Fruit fly (Drosophila melanogaster) whole organism, prepupa: ENCODE data around the gene CG9588.

Experiments
- CG10631 ChIP-seq: fragments of 200-800 bp; sonication (Bioruptor generic); optimal IDR thresholded peaks from 2 replicates; lab custom pipeline; 2016; ENCODE audit warnings: missing biosample characterization, missing genetic modification characterization
- CG11902 ChIP-seq: fragments of 200-800 bp; sonication (Bioruptor generic); optimal IDR thresholded peaks from 3 replicates; lab custom pipeline; 2016; ENCODE audit warnings: missing biosample characterization, missing genetic modification characterization
- CG15336 ChIP-seq: fragments of 200-800 bp; sonication (Bioruptor generic); IDR thresholded peaks from 2 replicates; pipeline ENCODE4 v1.3.6; 2022; ENCODE audit warnings: missing biosample characterization, missing genetic modification characterization
- CG1621 ChIP-seq: fragments of 200-800 bp; sonication (Bioruptor generic); optimal IDR thresholded peaks from 3 replicates; lab custom pipeline; 2018; ENCODE audit warnings: missing biosample characterization, mild to moderate bottlenecking, missing genetic modification characterization
- CG3032 ChIP-seq: fragments of 200-800 bp; optimal IDR thresholded peaks from 2 replicates; lab custom pipeline; 2019; ENCODE audit warnings: missing biosample characterization, mild to moderate bottlenecking, missing genetic modification characterization, moderate library complexity
- CG31627 ChIP-seq: fragments of 200-800 bp; sonication (Bioruptor generic); optimal IDR thresholded peaks from 3 replicates; lab custom pipeline; 2016; ENCODE audit warnings: missing biosample characterization, missing genetic modification characterization
- CG32006 ChIP-seq: fragments of 200-800 bp; sonication (Bioruptor generic); optimal IDR thresholded peaks from 3 replicates; lab custom pipeline; 2017; ENCODE audit warnings: missing biosample characterization, mild to moderate bottlenecking, missing genetic modification characterization
- CG34406 ChIP-seq: fragments of 200-800 bp; sonication (Bioruptor generic); optimal IDR thresholded peaks from 3 replicates; lab custom pipeline; 2016; ENCODE audit warnings: missing biosample characterization, missing genetic modification characterization
- CG4318 ChIP-seq: fragments of 200-800 bp; sonication (Bioruptor generic); optimal IDR thresholded peaks from 3 replicates; lab custom pipeline; 2017; ENCODE audit warnings: missing biosample characterization, mild to moderate bottlenecking, missing genetic modification characterization
- CG6163 ChIP-seq: fragments of 200-800 bp; sonication (Bioruptor generic); IDR thresholded peaks from 3 replicates; pipeline ENCODE4 v1.3.6; 2022; ENCODE audit warnings: missing biosample characterization, missing genetic modification characterization
- CG6276 ChIP-seq: fragments of 200-800 bp; sonication (Bioruptor generic); optimal IDR thresholded peaks from 2 replicates; lab custom pipeline; 2017; ENCODE audit warnings: missing biosample characterization, mild to moderate bottlenecking, missing genetic modification characterization
- CG6808 ChIP-seq: fragments of 200-800 bp; sonication (Bioruptor generic); optimal IDR thresholded peaks from 3 replicates; lab custom pipeline; 2017; ENCODE audit warnings: missing biosample characterization, missing genetic modification characterization, mild to moderate bottlenecking, moderate library complexity, missing genetic modification reagents
- CG6854 ChIP-seq: fragments of 200-800 bp; sonication (Bioruptor generic); optimal IDR thresholded peaks from 2 replicates; lab custom pipeline; 2017; ENCODE audit warnings: missing biosample characterization, mild to moderate bottlenecking, missing genetic modification characterization
- CG8319 ChIP-seq: fragments of 200-800 bp; sonication (Bioruptor generic); optimal IDR thresholded peaks from 3 replicates; lab custom pipeline; 2016; ENCODE audit warnings: missing biosample characterization, missing genetic modification characterization
- CG8632 ChIP-seq: fragments of 200-800 bp; sonication (Bioruptor generic); optimal IDR thresholded peaks from 3 replicates; lab custom pipeline; 2016; ENCODE audit warnings: missing biosample characterization, missing genetic modification characterization
- Eip75B ChIP-seq: fragments of 200-800 bp; sonication (Bioruptor generic); optimal IDR thresholded peaks from 3 replicates; lab custom pipeline; 2016; ENCODE audit warnings: missing biosample characterization, missing genetic modification characterization
- Eip78C ChIP-seq: fragments of 200-800 bp; sonication (Bioruptor generic); peaks from one replicate; lab custom pipeline; 2016; ENCODE audit warnings: missing biosample characterization, missing genetic modification characterization
- Eip93F ChIP-seq: fragments of 200-800 bp; sonication (Bioruptor generic); optimal IDR thresholded peaks from 2 replicates; lab custom pipeline; 2016; ENCODE audit warnings: missing biosample characterization, mild to moderate bottlenecking, missing genetic modification characterization
- Ets96B ChIP-seq: fragments of 200-800 bp; optimal IDR thresholded peaks from 2 replicates; lab custom pipeline; 2019; ENCODE audit warnings: missing biosample characterization, mild to moderate bottlenecking, missing genetic modification characterization, moderate library complexity
- Gug ChIP-seq: fragments of 200-800 bp; sonication (Bioruptor generic); IDR thresholded peaks from 2 replicates; pipeline ENCODE4 v1.3.6; 2022; ENCODE audit warnings: missing biosample characterization, missing genetic modification characterization
- Hr38 ChIP-seq: sonication (Bioruptor generic); optimal IDR thresholded peaks from 2 replicates; lab custom pipeline; 2016; ENCODE audit warnings: missing biosample characterization, missing genetic modification characterization
- Hr39 ChIP-seq: fragments of 200-800 bp; sonication (Bioruptor generic); optimal IDR thresholded peaks from 2 replicates; lab custom pipeline; 2016; ENCODE audit warnings: missing biosample characterization, missing genetic modification characterization
- Lpt ChIP-seq: fragments of 200-800 bp; sonication (Bioruptor generic); optimal IDR thresholded peaks from 3 replicates; lab custom pipeline; 2016; ENCODE audit warnings: missing biosample characterization, missing genetic modification characterization
- Smox ChIP-seq: fragments of 200-800 bp; sonication (Bioruptor generic); optimal IDR thresholded peaks from 3 replicates; lab custom pipeline; 2016; ENCODE audit warnings: missing biosample characterization, missing genetic modification characterization
- Sox102F ChIP-seq: fragments of 200-800 bp; sonication (Bioruptor generic); optimal IDR thresholded peaks from 2 replicates; lab custom pipeline; 2016; ENCODE audit warnings: missing biosample characterization, mild to moderate bottlenecking, missing genetic modification characterization
- Sox14 ChIP-seq: fragments of 200-800 bp; sonication (Bioruptor generic); optimal IDR thresholded peaks from 3 replicates; lab custom pipeline; 2016; ENCODE audit warnings: missing biosample characterization, missing genetic modification characterization
- Sox15 ChIP-seq: fragments of 200-800 bp; sonication (Bioruptor generic); optimal IDR thresholded peaks from 3 replicates; lab custom pipeline; 2016; ENCODE audit warnings: missing biosample characterization, missing genetic modification characterization
- achi ChIP-seq: fragments of 200-800 bp; sonication (Bioruptor generic); optimal IDR thresholded peaks from 3 replicates; lab custom pipeline; 2016; ENCODE audit warnings: missing biosample characterization, missing genetic modification characterization
- acj6 ChIP-seq: fragments of 200-800 bp; sonication (Bioruptor generic); optimal IDR thresholded peaks from 3 replicates; lab custom pipeline; 2016; ENCODE audit warnings: missing biosample characterization, missing genetic modification characterization
- cyc ChIP-seq: fragments of 200-800 bp; sonication (Bioruptor generic); optimal IDR thresholded peaks from 3 replicates; lab custom pipeline; 2016; ENCODE audit warnings: missing biosample characterization, missing genetic modification characterization
- dac ChIP-seq: fragments of 200-800 bp; sonication (Bioruptor generic); optimal IDR thresholded peaks from 2 replicates; lab custom pipeline; 2017; ENCODE audit warnings: missing biosample characterization, mild to moderate bottlenecking, missing genetic modification characterization
- dsx ChIP-seq: fragments of 200-800 bp; optimal IDR thresholded peaks from 3 replicates; lab custom pipeline; 2019; ENCODE audit warnings: missing biosample characterization, mild to moderate bottlenecking, missing genetic modification characterization, moderate library complexity; ENCODE audit not compliant: poor library complexity, severe bottlenecking
- esn ChIP-seq: fragments of 200-800 bp; sonication (Bioruptor generic); optimal IDR thresholded peaks from 2 replicates; lab custom pipeline; 2016; ENCODE audit warnings: missing biosample characterization, mild to moderate bottlenecking, missing genetic modification characterization, moderate library complexity
- fd85E ChIP-seq: fragments of 200-800 bp; sonication (Bioruptor generic); optimal IDR thresholded peaks from 3 replicates; lab custom pipeline; 2016; ENCODE audit warnings: missing biosample characterization, missing genetic modification characterization
- fkh ChIP-seq: fragments of 200-800 bp; sonication (Bioruptor generic); optimal IDR thresholded peaks from 3 replicates; lab custom pipeline; 2017; ENCODE audit warnings: missing biosample characterization, mild to moderate bottlenecking, missing genetic modification characterization, moderate library complexity
- lz ChIP-seq: fragments of 200-800 bp; sonication (Bioruptor generic); optimal IDR thresholded peaks from 3 replicates; lab custom pipeline; 2016; ENCODE audit warnings: missing biosample characterization, missing genetic modification characterization
- net ChIP-seq: fragments of 200-800 bp; sonication (Bioruptor generic); optimal IDR thresholded peaks from 3 replicates; lab custom pipeline; 2016; ENCODE audit warnings: missing biosample characterization, missing genetic modification characterization
- pdm3 ChIP-seq: fragments of 200-800 bp; sonication (Bioruptor generic); optimal IDR thresholded peaks from 3 replicates; lab custom pipeline; 2016; ENCODE audit warnings: missing biosample characterization, missing genetic modification characterization
- salr ChIP-seq, 2 experiments: fragments of 200-800 bp; sonication (Bioruptor generic); optimal IDR thresholded peaks; 3 replicates each; lab custom pipeline; 2016 to 2018; ENCODE audit warnings: missing biosample characterization in 2 of 2, missing genetic modification characterization in 2 of 2, mild to moderate bottlenecking in 1 of 2
- spab ChIP-seq: fragments of 200-800 bp; sonication (Bioruptor generic); optimal IDR thresholded peaks from 2 replicates; lab custom pipeline; 2017; ENCODE audit warnings: missing biosample characterization, mild to moderate bottlenecking, missing genetic modification characterization, missing genetic modification reagents
- ss ChIP-seq, 2 experiments: fragments of 200-800 bp; sonication (Bioruptor generic); optimal IDR thresholded peaks; 2 replicates in 1 of 2; 3 replicates in 1 of 2; lab custom pipeline; 2017 to 2018; ENCODE audit warnings: mild to moderate bottlenecking in 2 of 2, missing biosample characterization in 2 of 2, missing genetic modification characterization in 2 of 2, moderate library complexity in 1 of 2
- svp ChIP-seq: fragments of 200-800 bp; sonication (Bioruptor generic); peaks from one replicate; lab custom pipeline; 2016; ENCODE audit warnings: missing biosample characterization, missing genetic modification characterization
- topi ChIP-seq: fragments of 200-800 bp; sonication (Bioruptor generic); optimal IDR thresholded peaks from 3 replicates; lab custom pipeline; 2016; ENCODE audit warnings: missing biosample characterization, missing genetic modification characterization
- vri ChIP-seq: fragments of 200-800 bp; sonication (Bioruptor generic); optimal IDR thresholded peaks from 3 replicates; lab custom pipeline; 2016; ENCODE audit warnings: missing biosample characterization, mild to moderate bottlenecking, missing genetic modification characterization

The CG9588 gene

DNA sequence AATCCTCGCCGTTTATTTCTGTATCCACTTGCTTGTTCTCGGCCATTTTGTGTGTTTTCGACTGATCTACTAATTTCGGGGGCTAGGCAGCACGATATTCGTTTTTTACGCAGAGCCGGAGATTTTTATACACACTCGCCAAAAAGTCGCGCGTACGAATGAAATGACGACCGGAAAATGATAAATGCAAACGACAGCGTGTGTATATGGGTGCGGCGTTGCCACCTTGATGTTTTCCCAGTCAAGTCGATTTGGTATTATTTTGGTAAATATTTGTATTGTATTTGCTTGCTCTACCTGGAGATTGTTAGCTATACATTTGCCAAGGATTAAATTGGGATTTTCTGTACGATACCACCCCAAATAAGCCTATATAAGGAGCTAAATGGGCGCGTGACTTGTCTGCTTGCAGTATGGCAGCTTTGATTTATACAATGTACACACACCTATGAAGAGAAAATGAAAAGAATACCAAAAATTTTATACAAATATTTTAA, 30.6 kb downstream of the CG9588 start, which contains the start of gene sqd (continued):
- no peak for TF ChIP-seq CG4318
- peak; percentile 81 for TF ChIP-seq fkh (GFP tag; lab: Kevin White, UChicago)
- TF ChIP-seq CG34406: peak; percentile 27
- peak; percentile 13 for TF ChIP-seq CG32006 (GFP tag; lab: Kevin White, UChicago)
- peak; percentile 67 for TF ChIP-seq Sox102F (GFP tag; lab: Kevin White, UChicago)
- TF ChIP-seq CG15336 (GFP tag; lab: Robert Waterston, UW): peak; percentile 25; the same call in 1 of the 2 replicates
- no peak for TF ChIP-seq Eip93F (GFP tag; lab: Kevin White, UChicago)
- TF ChIP-seq esn (GFP tag; lab: Kevin White, UChicago): peak; percentile 53
- peak; percentile 56 for TF ChIP-seq Sox14 (GFP tag; lab: Kevin White, UChicago)
- peak; percentile 57; the same call in 2 of the 3 replicates for TF ChIP-seq CG6163
- TF ChIP-seq cyc: peak; percentile 54
- peak; percentile 53 for TF ChIP-seq Smox (GFP tag; lab: Kevin White, UChicago)
- TF ChIP-seq svp (GFP tag; lab: Kevin White, UChicago): no peak
- TF ChIP-seq Hr39 (GFP tag; lab: Kevin White, UChicago): peak; percentile 64
- TF ChIP-seq ss (GFP tag; optimal IDR thresholded peaks at IDR 0.05; lab: Kevin White, UChicago): peak; percentile 28 to 67
- TF ChIP-seq dsx (GFP tag; lab: Kevin White, UChicago): peak; percentile 68
- peak; percentile 63 for TF ChIP-seq lz (GFP tag; lab: Kevin White, UChicago)
- TF ChIP-seq CG1621: peak; percentile 54
- peak; percentile 24 for TF ChIP-seq net
- no peak for TF ChIP-seq CG8632 (GFP tag; lab: Kevin White, UChicago)
- no peak for TF ChIP-seq Gug
- no peak for TF ChIP-seq fd85E (GFP tag; lab: Kevin White, UChicago)
- TF ChIP-seq Eip78C: peak; percentile 88
- TF ChIP-seq CG6808 (GFP tag; lab: Kevin White, UChicago): peak; percentile 35

DNA sequence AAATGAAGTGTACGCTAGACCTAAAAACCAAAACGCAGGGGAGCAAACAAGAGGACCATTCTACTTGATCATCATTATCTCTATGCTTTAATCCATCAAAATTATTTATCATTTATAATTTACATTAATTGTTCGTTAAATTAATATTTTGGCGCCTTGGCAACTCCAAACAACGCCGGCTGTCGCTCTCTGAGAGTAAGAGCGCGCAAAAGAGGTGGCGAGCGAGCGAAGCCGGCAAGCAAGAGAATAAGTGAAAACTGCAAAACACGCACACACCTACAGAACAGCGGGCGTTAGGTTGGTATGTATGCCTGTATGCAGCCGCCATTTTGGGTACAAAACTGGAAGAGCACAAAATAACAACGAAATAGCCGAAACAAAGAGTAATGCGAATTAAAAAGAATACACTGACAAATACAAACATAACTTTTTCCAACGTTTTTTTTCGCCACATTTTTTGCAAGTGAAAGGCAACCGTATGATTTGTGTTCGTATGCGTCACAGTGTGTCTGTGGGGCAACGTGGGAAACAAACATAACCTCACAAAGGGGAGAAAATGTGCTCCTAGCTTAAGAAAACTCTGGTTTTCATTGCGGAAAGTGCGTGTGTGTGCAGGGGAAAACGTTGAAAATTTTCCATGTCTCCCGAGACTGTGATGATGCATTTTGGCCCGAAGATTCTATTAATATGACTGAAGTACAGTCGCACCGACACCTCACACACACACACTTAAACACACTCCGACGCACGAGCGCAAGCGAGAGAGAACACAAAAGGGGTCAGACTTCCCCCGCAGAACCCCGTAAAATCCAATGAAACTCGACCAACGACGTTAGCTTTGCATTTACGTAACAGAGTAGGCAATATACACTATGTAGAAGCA, 31.5 kb downstream of the CG9588 start:
- TF ChIP-seq ss (GFP tag; optimal IDR thresholded peaks at IDR 0.05; lab: Kevin White, UChicago) (peak in 1 of 2 experiments; percentile 32), CG6163 (no peak), dac (GFP tag; lab: Kevin White, UChicago) (no peak), Eip93F (GFP tag; lab: Kevin White, UChicago) (peak; percentile 76), fd85E (GFP tag; lab: Kevin White, UChicago) (no peak), CG1621 (no peak), vri (GFP tag; lab: Kevin White, UChicago) (peak; percentile 60), CG3032 (peak; percentile 44), CG8319 (no peak), spab (GFP tag; lab: Kevin White, UChicago) (no peak), svp (GFP tag; lab: Kevin White, UChicago) (peak; percentile 95), Hr38 (no peak), CG15336 (GFP tag; lab: Robert Waterston, UW) (peak; percentile 6; the same call in 1 of the 2 replicates), acj6 (no peak), CG34406 (no peak), pdm3 (GFP tag; lab: Kevin White, UChicago) (no peak), Smox (GFP tag; lab: Kevin White, UChicago) (no peak), CG6276 (GFP tag; lab: Kevin White, UChicago) (no peak), net (no peak), CG31627 (no peak), CG10631 (GFP tag; lab: Kevin White, UChicago) (peak; percentile 6), Hr39 (GFP tag; lab: Kevin White, UChicago) (no peak), Sox15 (GFP tag; lab: Kevin White, UChicago) (no peak), Eip78C (peak; percentile 80), Ets96B (peak; percentile 13), achi (GFP tag; lab: Kevin White, UChicago) (no peak), Gug (no peak), fkh (GFP tag; lab: Kevin White, UChicago) (no peak), CG8632 (GFP tag; lab: Kevin White, UChicago) (no peak), Lpt (GFP tag; lab: Kevin White, UChicago) (peak; percentile 17), CG6854 (GFP tag; lab: Kevin White, UChicago) (no peak), salr (GFP tag; optimal IDR thresholded peaks at IDR 0.05; lab: Kevin White, UChicago) (peak in 1 of 2 experiments; percentile 28), CG6808 (GFP tag; lab: Kevin White, UChicago) (no peak), Sox14 (GFP tag; lab: Kevin White, UChicago) (peak; percentile 63), topi (peak; percentile 33), Eip75B (no peak), CG11902 (GFP tag; lab: Kevin White, UChicago) (no peak), Sox102F (GFP tag; lab: Kevin White, UChicago) (peak; percentile 67), esn (GFP tag; lab: Kevin White, UChicago) (peak; percentile 54)
